Fruit fly (Drosophila melanogaster): ENCODE measurements around the gene CG4907.

CG4907 gene

dm6 chr3R:22664274-22664673 lies 46.3 kb downstream of the CG4907 start (continued):
- no peak for TF ChIP-seq cato (GFP tag; optimal IDR thresholded peaks at IDR 0.05; ENCODE audit: borderline replicate concordance)
- TF ChIP-seq Doc3 (GFP tag; IDR thresholded peaks at IDR 0.05; ENCODE audit: partially characterized antibody), result no peak
- TF ChIP-seq Tbp (GFP tag; optimal IDR thresholded peaks at IDR 0.05), result no peak
- TF ChIP-seq CG4820 (GFP tag; optimal IDR thresholded peaks at IDR 0.05), result peak; percentile 33
- peak; percentile 12; the same call in 1 of the 3 replicates for TF ChIP-seq so (GFP tag; IDR thresholded peaks at IDR 0.05)
- TF ChIP-seq HLH3B (GFP tag; IDR thresholded peaks at IDR 0.05), result peak; percentile 68
- TF ChIP-seq CG32532 (GFP tag; IDR thresholded peaks at IDR 0.05), result no peak
- TF ChIP-seq Sry-δ (GFP tag; optimal IDR thresholded peaks at IDR 0.05), result peak; percentile 2
- peak; percentile 63 for TF ChIP-seq gem (tag; optimal IDR thresholded peaks at IDR 0.05)
- TF ChIP-seq CG5180 (GFP tag; optimal IDR thresholded peaks at IDR 0.05), result no peak
- TF ChIP-seq CG7556 (GFP tag; optimal IDR thresholded peaks at IDR 0.05), result peak; percentile 34
- TF ChIP-seq CG9817 (tag; optimal IDR thresholded peaks at IDR 0.05), result peak; percentile 28
- peak; percentile 26 for TF ChIP-seq CG12769 (tag; optimal IDR thresholded peaks at IDR 0.05)
- TF ChIP-seq CG4424 (GFP tag; optimal IDR thresholded peaks at IDR 0.05), result peak; percentile 4
- TF ChIP-seq Fer2 (tag; optimal IDR thresholded peaks at IDR 0.05), result no peak
- 0 out of 2 replicates have a peak, but pooled peaks have one; percentile 33 for TF ChIP-seq E2f1 (GFP tag; IDR thresholded peaks at IDR 0.05)
- TF ChIP-seq CG31365 (tag; optimal IDR thresholded peaks at IDR 0.05), result no peak
- TF ChIP-seq Side (GFP tag; optimal IDR thresholded peaks at IDR 0.05), result peak; percentile 15
- TF ChIP-seq Abd-B (GFP tag; optimal IDR thresholded peaks at IDR 0.05), result peak; percentile 36
- peak in 1 of 2 experiments; percentile 5 for TF ChIP-seq eve (GFP tag; optimal IDR thresholded peaks at IDR 0.05)
- TF ChIP-seq CG10209 (GFP tag; optimal IDR thresholded peaks at IDR 0.05), result peak; percentile 24
- TF ChIP-seq bsh (GFP tag; optimal IDR thresholded peaks at IDR 0.05), result peak; percentile 40 to 75
- no peak for TF ChIP-seq CG13894 (tag; optimal IDR thresholded peaks at IDR 0.05)
- no peak for TF ChIP-seq stwl (tag; optimal IDR thresholded peaks at IDR 0.05)
- peak; percentile 61; the same call in 1 of the 2 replicates for TF ChIP-seq Rx (GFP tag; IDR thresholded peaks at IDR 0.05)
- peak; percentile 51 for TF ChIP-seq CG5245 (GFP tag; optimal IDR thresholded peaks at IDR 0.05)
- peak; percentile 54 for TF ChIP-seq dmrt99B (tag; optimal IDR thresholded peaks at IDR 0.05)
- TF ChIP-seq Hey (tag; optimal IDR thresholded peaks at IDR 0.05), result no peak
- TF ChIP-seq Jarid2 (GFP tag; optimal IDR thresholded peaks at IDR 0.05), result no peak
- TF ChIP-seq CG18262 (tag; optimal IDR thresholded peaks at IDR 0.05), result peak; percentile 6
- peak; percentile 68; the same call in 2 of the 3 replicates for TF ChIP-seq zfh1 (GFP tag; IDR thresholded peaks at IDR 0.05)
- TF ChIP-seq Atf3 (GFP tag; optimal IDR thresholded peaks at IDR 0.05), result peak; percentile 15
- TF ChIP-seq CG1024 (GFP tag; IDR thresholded peaks at IDR 0.05), result peak; percentile 45
- TF ChIP-seq sqz (GFP tag; optimal IDR thresholded peaks at IDR 0.05), result no peak
- no peak for TF ChIP-seq Dip2 (GFP tag; IDR thresholded peaks at IDR 0.05)
- TF ChIP-seq CG6272 (GFP tag; IDR thresholded peaks at IDR 0.05), result 0 out of 2 replicates have a peak, but pooled peaks have one; percentile 9
- no peak for TF ChIP-seq h (optimal IDR thresholded peaks at IDR 0.05)
- no peak for TF ChIP-seq tna (GFP tag; IDR thresholded peaks at IDR 0.05; ENCODE audit: partially characterized antibody)
- no peak for TF ChIP-seq nom (GFP tag; optimal IDR thresholded peaks at IDR 0.05)
- TF ChIP-seq Ptx1 (GFP tag; IDR thresholded peaks at IDR 0.05), result peak; percentile 47; the same call in 1 of the 2 replicates
- TF ChIP-seq CG8089 (GFP tag; optimal IDR thresholded peaks at IDR 0.05), result peak; percentile 22
- peak; percentile 7 for TF ChIP-seq CG8924 (tag; optimal IDR thresholded peaks at IDR 0.05)
- peak; percentile 17 for TF ChIP-seq Fer3 (tag; optimal IDR thresholded peaks at IDR 0.05)
- TF ChIP-seq CG8290 (GFP tag; optimal IDR thresholded peaks at IDR 0.05), result no peak
- peak in 1 of 2 experiments; percentile 33 for TF ChIP-seq CG8290 (tag; optimal IDR thresholded peaks at IDR 0.05)
- TF ChIP-seq kah (GFP tag; optimal IDR thresholded peaks at IDR 0.05), result no peak
- peak; percentile 37 for TF ChIP-seq CG12236 (GFP tag; optimal IDR thresholded peaks at IDR 0.05)
- peak in 1 of 2 experiments; percentile 61 for TF ChIP-seq dpn (GFP tag; optimal IDR thresholded peaks at IDR 0.05)
- TF ChIP-seq gt (GFP tag; IDR thresholded peaks at IDR 0.05), result no peak
- peak; percentile 65; the same call in 2 of the 3 replicates for TF ChIP-seq otp (GFP tag; IDR thresholded peaks at IDR 0.05)
- peak; percentile 36; the same call in 1 of the 2 replicates for TF ChIP-seq CG3847 (GFP tag; IDR thresholded peaks at IDR 0.05)

All from whole organism, embryonic.